Fruit fly (Drosophila melanogaster): ENCODE measurements around the gene Cen.

The Cen gene

dm6 chr2L:20649891-20650290, 31.8 kb downstream of the Cen start, which contains the start of gene CG2611:
CG2611 (plus strand) TSS chr2L:20650189.
- TF ChIP-seq ttk (optimal IDR thresholded peaks at IDR 0.05) (no peak), insv (optimal IDR thresholded peaks at IDR 0.05) (no peak), psq (optimal IDR thresholded peaks at IDR 0.05) (no peak), Myc (optimal IDR thresholded peaks at IDR 0.05) (no peak), h (optimal IDR thresholded peaks at IDR 0.05) (no peak), Sin3A (optimal IDR thresholded peaks at IDR 0.05) (no peak)

- TF ChIP-seq Sin3A (optimal IDR thresholded peaks at IDR 0.05) (no peak), Myc (optimal IDR thresholded peaks at IDR 0.05) (no peak), insv (optimal IDR thresholded peaks at IDR 0.05) (no peak)
Observed at dm6 chr2L:20648612-20649011, 33.0 kb downstream of the Cen start, which contains the start of gene CG18810. CG18810 (plus strand) TSS chr2L:20648912.

- no peak for TF ChIP-seq ttk (optimal IDR thresholded peaks at IDR 0.05)
- no peak for TF ChIP-seq Sin3A (optimal IDR thresholded peaks at IDR 0.05)
- TF ChIP-seq psq (optimal IDR thresholded peaks at IDR 0.05), result no peak
- TF ChIP-seq Myc (optimal IDR thresholded peaks at IDR 0.05), result no peak
- no peak for TF ChIP-seq insv (optimal IDR thresholded peaks at IDR 0.05)
Observed at dm6 chr2L:20647240-20647908, 34.3 kb downstream of the Cen start.

- TF ChIP-seq ttk (optimal IDR thresholded peaks at IDR 0.05), result no peak
- no peak for TF ChIP-seq h (optimal IDR thresholded peaks at IDR 0.05)
- TF ChIP-seq psq (optimal IDR thresholded peaks at IDR 0.05), result no peak
- no peak for TF ChIP-seq Myc (optimal IDR thresholded peaks at IDR 0.05)
- TF ChIP-seq Sin3A (optimal IDR thresholded peaks at IDR 0.05), result no peak
- no peak for TF ChIP-seq insv (optimal IDR thresholded peaks at IDR 0.05)
Observed at dm6 chr2L:20645394-20645869, 36.2 kb downstream of the Cen start, which contains the start of the genes phr6-4 and CG2608. phr6-4 (minus strand) TSS chr2L:20645791. CG2608 (plus strand) TSS chr2L:20645822.

dm6 chr2L:20643144-20643543, 38.5 kb downstream of the Cen start, which contains the start of gene CG17470:
CG17470 (minus strand) TSS chr2L:20643244.
- TF ChIP-seq h (optimal IDR thresholded peaks at IDR 0.05) (no peak), ttk (optimal IDR thresholded peaks at IDR 0.05) (no peak), psq (optimal IDR thresholded peaks at IDR 0.05) (no peak)

dm6 chr2L:20640617-20641016, 41.0 kb downstream of the Cen start, which contains the start of gene Sfp38D:
Sfp38D (plus strand) TSS chr2L:20640917.
- no peak for TF ChIP-seq h (optimal IDR thresholded peaks at IDR 0.05)
- TF ChIP-seq ttk (optimal IDR thresholded peaks at IDR 0.05), result no peak
- no peak for TF ChIP-seq insv (optimal IDR thresholded peaks at IDR 0.05)
- TF ChIP-seq Sin3A (optimal IDR thresholded peaks at IDR 0.05), result no peak

- no peak for TF ChIP-seq ttk (optimal IDR thresholded peaks at IDR 0.05)
- no peak for TF ChIP-seq Sin3A (optimal IDR thresholded peaks at IDR 0.05)
Observed at dm6 chr2L:20639821-20640220, 41.8 kb downstream of the Cen start, which contains the start of gene CG31680. CG31680 (plus strand) TSS chr2L:20640121.

dm6 chr2L:20638413-20638812, 43.2 kb downstream of the Cen start:
- TF ChIP-seq h (optimal IDR thresholded peaks at IDR 0.05) (no peak), psq (optimal IDR thresholded peaks at IDR 0.05) (no peak), Myc (optimal IDR thresholded peaks at IDR 0.05) (no peak), insv (optimal IDR thresholded peaks at IDR 0.05) (no peak), Sin3A (optimal IDR thresholded peaks at IDR 0.05) (no peak), ttk (optimal IDR thresholded peaks at IDR 0.05) (no peak)

dm6 chr2L:20634215-20634614, 47.4 kb downstream of the Cen start, which contains the start of gene CG17472:
CG17472 (plus strand) TSS chr2L:20634515.
- no peak for TF ChIP-seq h (optimal IDR thresholded peaks at IDR 0.05)
